Fruit fly (Drosophila melanogaster) whole organism, embryonic: ENCODE data around the gene CG42820.

Source experiments
- Atf-2 ChIP-seq: fragments of 200-800 bp; sonication (Bioruptor generic); optimal IDR thresholded peaks from 2 replicates; lab custom pipeline; 2016; ENCODE audit warnings: missing biosample characterization, missing genetic modification characterization
- Awh ChIP-seq: fragments of 200-800 bp; sonication (Bioruptor generic); IDR thresholded peaks from 2 replicates; pipeline ENCODE4, ENCODE4 v1.3.6; 2022; ENCODE audit warnings: missing biosample characterization, missing genetic modification characterization
- Bteb2 ChIP-seq: fragments of 200-800 bp; sonication (Bioruptor generic); optimal IDR thresholded peaks from 2 replicates; lab custom pipeline; 2016; ENCODE audit warnings: missing biosample characterization, missing genetic modification characterization
- CG10267 ChIP-seq: fragments of 200-800 bp; sonication (Bioruptor generic); optimal IDR thresholded peaks from 2 replicates; lab custom pipeline; 2018; ENCODE audit warnings: missing biosample characterization, mild to moderate bottlenecking, missing genetic modification characterization, moderate library complexity
- CG10321 ChIP-seq: fragments of 200-800 bp; sonication (Bioruptor generic); IDR thresholded peaks from 2 replicates; pipeline ENCODE4 v1.3.6; 2022; ENCODE audit warnings: missing biosample characterization, missing genetic modification characterization
- CG10462 ChIP-seq: fragments of 200-800 bp; sonication (Bioruptor generic); optimal IDR thresholded peaks from 2 replicates; lab custom pipeline; 2016; ENCODE audit warnings: missing biosample characterization, missing genetic modification characterization
- CG11398 ChIP-seq: fragments of 200-800 bp; sonication (Bioruptor generic); optimal IDR thresholded peaks from 2 replicates; lab custom pipeline; 2016; ENCODE audit warnings: missing biosample characterization, missing genetic modification characterization
- CG12659 ChIP-seq: fragments of 200-800 bp; sonication (Bioruptor generic); optimal IDR thresholded peaks from 3 replicates; lab custom pipeline; 2017; ENCODE audit warnings: mild to moderate bottlenecking, missing biosample characterization, missing genetic modification reagents, missing genetic modification characterization
- CG14667 ChIP-seq: fragments of 200-800 bp; sonication (Bioruptor generic); IDR thresholded peaks from 2 replicates; pipeline ENCODE4 v1.3.6; 2022; ENCODE audit warnings: missing biosample characterization, missing genetic modification characterization
- CG15479 ChIP-seq: fragments of 200-800 bp; sonication (Bioruptor generic); optimal IDR thresholded peaks from 3 replicates; lab custom pipeline; 2019; ENCODE audit warnings: missing biosample characterization, mild to moderate bottlenecking, missing genetic modification characterization, moderate library complexity
- CG17186 ChIP-seq: fragments of 200-800 bp; sonication (Bioruptor generic); optimal IDR thresholded peaks from 3 replicates; lab custom pipeline; 2017; ENCODE audit warnings: missing biosample characterization, missing genetic modification reagents, missing genetic modification characterization
- CG17361 ChIP-seq: fragments of 200-800 bp; sonication (Bioruptor generic); IDR thresholded peaks from 3 replicates; pipeline ENCODE4 v1.3.6; 2022; ENCODE audit warnings: missing biosample characterization, missing genetic modification characterization
- CG30431 ChIP-seq: fragments of 200-800 bp; sonication (Bioruptor generic); optimal IDR thresholded peaks from 2 replicates; lab custom pipeline; 2017; ENCODE audit warnings: missing biosample characterization, missing genetic modification characterization
- CG31224 ChIP-seq: fragments of 200-800 bp; sonication (Bioruptor generic); IDR thresholded peaks from 2 replicates; pipeline ENCODE4 v1.3.6; 2022; ENCODE audit warnings: missing biosample characterization, missing genetic modification characterization
- CG31365 ChIP-seq: fragments of 200-800 bp; sonication (Bioruptor generic); optimal IDR thresholded peaks from 2 replicates; lab custom pipeline; 2018; ENCODE audit warnings: missing biosample characterization, mild to moderate bottlenecking, missing genetic modification characterization
- CG32767 ChIP-seq: fragments of 200-800 bp; sonication (Bioruptor generic); IDR thresholded peaks from 2 replicates; pipeline ENCODE4 v1.3.6; 2022; ENCODE audit warnings: missing biosample characterization, missing genetic modification characterization
- CG3407 ChIP-seq: fragments of 200-800 bp; sonication (Bioruptor generic); optimal IDR thresholded peaks from 2 replicates; lab custom pipeline; 2018; ENCODE audit warnings: missing biosample characterization, mild to moderate bottlenecking, missing genetic modification characterization
- CG43689 ChIP-seq: fragments of 200-800 bp; sonication (Bioruptor generic); IDR thresholded peaks from 2 replicates; pipeline ENCODE4 v1.3.6; 2022; ENCODE audit warnings: missing biosample characterization, missing genetic modification characterization
- CG5953 ChIP-seq: fragments of 200-800 bp; sonication (Bioruptor generic); IDR thresholded peaks from 2 replicates; pipeline ENCODE4 v1.3.6; 2022; ENCODE audit warnings: missing biosample characterization, missing genetic modification characterization
- CG6272 ChIP-seq: fragments of 200-800 bp; sonication (Bioruptor generic); IDR thresholded peaks from 2 replicates; pipeline ENCODE4 v1.3.6; 2022; ENCODE audit warnings: missing biosample characterization, missing genetic modification characterization
- CG7271 ChIP-seq: fragments of 200-800 bp; sonication (Bioruptor generic); optimal IDR thresholded peaks from 2 replicates; lab custom pipeline; 2018; ENCODE audit warnings: missing biosample characterization, mild to moderate bottlenecking, missing genetic modification characterization, moderate library complexity
- CG7357 ChIP-seq: fragments of 200-800 bp; sonication (Bioruptor generic); IDR thresholded peaks from 3 replicates; pipeline ENCODE4 v1.3.6; 2022; ENCODE audit warnings: missing biosample characterization, missing genetic modification characterization
- CG8281 ChIP-seq: fragments of 200-800 bp; sonication (Bioruptor generic); optimal IDR thresholded peaks from 2 replicates; lab custom pipeline; 2018; ENCODE audit warnings: missing biosample characterization, mild to moderate bottlenecking, missing genetic modification characterization, moderate library complexity
- CG8944 ChIP-seq: fragments of 200-800 bp; sonication (Bioruptor generic); optimal IDR thresholded peaks from 3 replicates; lab custom pipeline; 2016; ENCODE audit warnings: missing biosample characterization, missing genetic modification characterization
- CG9609 ChIP-seq: fragments of 200-800 bp; sonication (Bioruptor generic); optimal IDR thresholded peaks from 3 replicates; lab custom pipeline; 2016; ENCODE audit warnings: missing biosample characterization, missing genetic modification characterization
- Dip3 ChIP-seq: fragments of 200-800 bp; sonication (Bioruptor generic); optimal IDR thresholded peaks from 3 replicates; lab custom pipeline; 2016; ENCODE audit warnings: missing biosample characterization, missing genetic modification characterization
- Elba2 ChIP-seq: fragments of 200-800 bp; sonication (Bioruptor generic); optimal IDR thresholded peaks from 3 replicates; lab custom pipeline; 2016; ENCODE audit warnings: missing biosample characterization, missing genetic modification characterization
- Gug ChIP-seq: fragments of 200-800 bp; sonication (Bioruptor generic); IDR thresholded peaks from 4 replicates; pipeline ENCODE4 v1.3.6; 2022; ENCODE audit warnings: missing biosample characterization, missing genetic modification characterization
- HHEX ChIP-seq: fragments of 200-800 bp; sonication (Bioruptor generic); optimal IDR thresholded peaks from 3 replicates; lab custom pipeline; 2017; ENCODE audit warnings: missing biosample characterization, mild to moderate bottlenecking, missing genetic modification characterization, missing genetic modification reagents
- MESR4 ChIP-seq: fragments of 200-800 bp; sonication (Bioruptor generic); optimal IDR thresholded peaks from 2 replicates; lab custom pipeline; 2018; ENCODE audit warnings: missing biosample characterization, mild to moderate bottlenecking, missing genetic modification characterization, moderate library complexity
- Max ChIP-seq: fragments of 200-800 bp; sonication (Bioruptor generic); optimal IDR thresholded peaks from 2 replicates; lab custom pipeline; 2016; ENCODE audit warnings: missing biosample characterization, mild to moderate bottlenecking, missing genetic modification characterization
- Usf ChIP-seq: fragments of 200-800 bp; sonication (Bioruptor generic); optimal IDR thresholded peaks from 2 replicates; lab custom pipeline; 2017; ENCODE audit warnings: missing genotype, missing biosample characterization, missing genetic modification characterization
- bbx ChIP-seq: fragments of 200-800 bp; sonication (Bioruptor generic); IDR thresholded peaks from 2 replicates; pipeline ENCODE4 v1.3.6; 2022; ENCODE audit warnings: missing biosample characterization, missing genetic modification characterization; ENCODE audit not compliant: partially characterized antibody
- bowl ChIP-seq: fragments of 200-800 bp; sonication (Bioruptor generic); IDR thresholded peaks from 2 replicates; pipeline ENCODE4 v1.3.6; 2022; ENCODE audit warnings: missing biosample characterization, missing genetic modification characterization
- crc ChIP-seq: fragments of 200-800 bp; sonication (Bioruptor generic); optimal IDR thresholded peaks from 2 replicates; lab custom pipeline; 2016; ENCODE audit warnings: missing biosample characterization, missing genetic modification characterization
- crp ChIP-seq, 2 experiments: fragments of 200-800 bp; sonication (Bioruptor generic); optimal IDR thresholded peaks; 2 replicates in 1 of 2; 3 replicates in 1 of 2; lab custom pipeline; 2017; ENCODE audit warnings: missing biosample characterization in 2 of 2, missing genetic modification characterization in 2 of 2, mild to moderate bottlenecking in 1 of 2, moderate library complexity in 1 of 2
- dan ChIP-seq: fragments of 200-800 bp; sonication (Bioruptor generic); IDR thresholded peaks from 2 replicates; pipeline ENCODE4 v1.3.6; 2022; ENCODE audit warnings: missing biosample characterization, missing genetic modification characterization
- dmrt99B ChIP-seq: fragments of 200-800 bp; sonication (Bioruptor generic); optimal IDR thresholded peaks from 2 replicates; lab custom pipeline; 2018; ENCODE audit warnings: missing biosample characterization, mild to moderate bottlenecking, missing genetic modification characterization, moderate library complexity
- gcm2 ChIP-seq: fragments of 200-800 bp; sonication (Bioruptor generic); optimal IDR thresholded peaks from 2 replicates; lab custom pipeline; 2016; ENCODE audit warnings: missing biosample characterization, missing genetic modification characterization
- inv ChIP-seq: fragments of 200-800 bp; sonication (Bioruptor generic); IDR thresholded peaks from 2 replicates; pipeline ENCODE4 v1.3.6; 2022; ENCODE audit warnings: missing biosample characterization, missing genetic modification characterization; ENCODE audit not compliant: partially characterized antibody
- kay ChIP-seq: fragments of 200-800 bp; sonication (Bioruptor generic); optimal IDR thresholded peaks from 2 replicates; lab custom pipeline; 2016; ENCODE audit warnings: missing biosample characterization, missing genetic modification characterization
- luna ChIP-seq: fragments of 200-800 bp; sonication (Bioruptor generic); optimal IDR thresholded peaks from 2 replicates; lab custom pipeline; 2016; ENCODE audit warnings: missing biosample characterization, missing genetic modification characterization
- mam ChIP-seq: fragments of 200-800 bp; sonication (Bioruptor generic); optimal IDR thresholded peaks from 3 replicates; lab custom pipeline; 2016; ENCODE audit warnings: missing biosample characterization, missing genetic modification characterization
- onecut ChIP-seq: fragments of 200-800 bp; sonication (Bioruptor generic); IDR thresholded peaks from 2 replicates; pipeline ENCODE4 v1.3.6; 2022; ENCODE audit warnings: missing biosample characterization, missing genetic modification characterization
- pfk ChIP-seq: fragments of 200-800 bp; sonication (Bioruptor generic); optimal IDR thresholded peaks from 2 replicates; lab custom pipeline; 2018; ENCODE audit warnings: missing biosample characterization, mild to moderate bottlenecking, missing genetic modification characterization, moderate library complexity
- shn ChIP-seq: fragments of 200-800 bp; sonication (Bioruptor generic); optimal IDR thresholded peaks from 3 replicates; lab custom pipeline; 2016; ENCODE audit warnings: missing biosample characterization, missing genetic modification characterization
- slou ChIP-seq: fragments of 200-800 bp; sonication (Bioruptor generic); optimal IDR thresholded peaks from 3 replicates; lab custom pipeline; 2016; ENCODE audit warnings: missing biosample characterization, missing genetic modification characterization
- sna ChIP-seq: fragments of 200-800 bp; sonication (Bioruptor generic); IDR thresholded peaks from 2 replicates; pipeline ENCODE4 v1.3.6; 2022; ENCODE audit warnings: missing biosample characterization, missing genetic modification characterization; ENCODE audit not compliant: partially characterized antibody
- stwl ChIP-seq: fragments of 200-800 bp; sonication (Bioruptor generic); optimal IDR thresholded peaks from 3 replicates; lab custom pipeline; 2018; ENCODE audit warnings: missing biosample characterization, mild to moderate bottlenecking, missing genetic modification characterization, moderate library complexity
- tio ChIP-seq: fragments of 200-800 bp; sonication (Bioruptor generic); optimal IDR thresholded peaks from 2 replicates; lab custom pipeline; 2017; ENCODE audit warnings: missing biosample characterization, missing genetic modification characterization, inconsistent platforms
- toy ChIP-seq: fragments of 200-800 bp; sonication (Bioruptor generic); IDR thresholded peaks from 2 replicates; pipeline ENCODE4 v1.3.6; 2022; ENCODE audit warnings: missing biosample characterization, missing genetic modification characterization

CG42820 gene

DNA sequence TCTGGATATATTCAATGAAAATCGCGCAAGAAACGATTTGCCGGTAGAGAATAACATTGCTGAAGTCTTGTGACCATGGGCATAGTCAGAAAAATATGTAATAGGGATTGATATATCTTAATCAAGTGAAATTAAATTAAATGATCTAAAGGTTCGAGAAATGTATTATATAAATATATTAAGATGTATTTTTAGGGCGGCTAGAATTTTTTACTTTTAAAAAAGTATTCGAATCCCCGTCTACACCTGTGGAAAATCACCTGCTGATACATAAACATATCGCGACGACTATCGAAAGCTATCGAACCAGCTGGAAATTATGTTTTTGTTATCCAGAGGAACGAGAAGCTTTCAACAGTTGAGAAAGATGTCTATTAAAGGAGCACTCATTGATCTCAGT is 15.5 kb downstream of the CG42820 start, which contains the start of the genes CG13390 and CG17294 (continued):
- TF ChIP-seq slou (peak; percentile 99), CG15479 (GFP tag; lab: Kevin White, UChicago) (peak; percentile 84), onecut (GFP tag; lab: Robert Waterston, UW) (peak; percentile 99), CG17186 (GFP tag; lab: Kevin White, UChicago) (peak; percentile 94), CG3407 (peak; percentile 97), MESR4 (GFP tag; lab: Kevin White, UChicago) (peak; percentile 82), gcm2 (GFP tag; lab: Kevin White, UChicago) (peak; percentile 92), CG10462 (GFP tag; lab: Kevin White, UChicago) (peak; percentile 99), stwl (tag; lab: Kevin White, UChicago) (peak; percentile 87), dan (GFP tag; lab: Robert Waterston, UW) (peak; percentile 97), CG11398 (GFP tag; lab: Kevin White, UChicago) (peak; percentile 78), CG8944 (GFP tag; lab: Kevin White, UChicago) (peak; percentile 84), CG7271 (tag; lab: Kevin White, UChicago) (peak; percentile 99), CG32767 (GFP tag; lab: Robert Waterston, UW) (peak; percentile 99), dmrt99B (tag; lab: Kevin White, UChicago) (peak; percentile 100), CG43689 (GFP tag; lab: Robert Waterston, UW) (peak; percentile 99), CG12659 (GFP tag; lab: Kevin White, UChicago) (peak; percentile 100), Bteb2 (GFP tag; lab: Kevin White, UChicago) (peak; percentile 98), bowl (GFP tag; lab: Robert Waterston, UW) (peak; percentile 99), CG17361 (GFP tag; lab: Robert Waterston, UW) (peak; percentile 100), CG7357 (peak; percentile 98), mam (GFP tag; lab: Kevin White, UChicago) (peak; percentile 97), luna (GFP tag; lab: Kevin White, UChicago) (peak; percentile 86), CG30431 (GFP tag; lab: Kevin White, UChicago) (peak; percentile 98), pfk (GFP tag; lab: Kevin White, UChicago) (peak; percentile 79), inv (GFP tag; lab: Robert Waterston, UW) (peak; percentile 71; the same call in 1 of the 2 replicates), kay (GFP tag; lab: Kevin White, UChicago) (peak; percentile 99), Gug (GFP tag; lab: Robert Waterston, UW) (peak; percentile 99), shn (peak; percentile 77), tio (GFP tag; lab: Kevin White, UChicago) (peak; percentile 98), CG14667 (peak; percentile 99), CG6272 (GFP tag; lab: Robert Waterston, UW) (peak; percentile 99), Elba2 (GFP tag; lab: Kevin White, UChicago) (peak; percentile 82), CG5953 (peak; percentile 99), CG9609 (GFP tag; lab: Kevin White, UChicago) (peak; percentile 91), Atf-2 (GFP tag; lab: Kevin White, UChicago) (peak; percentile 91), crp (GFP tag; optimal IDR thresholded peaks at IDR 0.05; lab: Kevin White, UChicago) (peak; percentile 52 to 85), CG10321 (GFP tag; lab: Robert Waterston, UW) (peak; percentile 90), Awh (peak; percentile 100), CG31365 (peak; percentile 94), CG31224 (GFP tag; lab: Robert Waterston, UW) (peak; percentile 99), Usf (peak; percentile 98), crc (peak; percentile 90), CG8281 (tag; lab: Kevin White, UChicago) (peak; percentile 96), toy (GFP tag; lab: Robert Waterston, UW) (peak; percentile 99), HHEX (GFP tag; lab: Kevin White, UChicago) (peak; percentile 100), sna (GFP tag; lab: Robert Waterston, UW) (peak; percentile 83), Dip3 (GFP tag; lab: Kevin White, UChicago) (peak; percentile 95), bbx (peak; percentile 70), CG10267 (tag; lab: Kevin White, UChicago) (peak; percentile 98), Max (GFP tag; lab: Kevin White, UChicago) (peak; percentile 99)
